Worm (Caenorhabditis elegans) whole organism, L3 larva: Measurements from ENCODE around the gene rpl-7A.
A peak's percentile ranks its signal among the peaks of the same experiment; 100 is the strongest.

Experiments
- R02D3.7 ChIP-seq: fragments of 150-350 bp; optimal IDR thresholded peaks from 2 replicates; lab custom pipeline; 2014; ENCODE audit warnings: missing biosample characterization, missing genetic modification characterization
- aly-2 ChIP-seq: fragments of 150-350 bp; optimal IDR thresholded peaks from 2 replicates; lab custom pipeline; 2014; ENCODE audit warnings: missing biosample characterization, missing genetic modification characterization
- ama-1 ChIP-seq: fragments of 150-350 bp; optimal IDR thresholded peaks from 2 replicates; lab custom pipeline; 2018
- ceh-16 ChIP-seq: sonication (generic microtip); optimal IDR thresholded peaks from 2 replicates; lab custom pipeline; 2017; ENCODE audit warnings: missing biosample characterization, missing genetic modification characterization
- ceh-28 ChIP-seq: fragments of 150-350 bp; optimal IDR thresholded peaks from 2 replicates; lab custom pipeline; 2014; ENCODE audit warnings: missing biosample characterization, missing genetic modification reagents, missing genetic modification characterization
- ceh-82 ChIP-seq: fragments of 150-350 bp; optimal IDR thresholded peaks from 2 replicates; lab custom pipeline; 2014; ENCODE audit warnings: missing biosample characterization, missing genetic modification characterization
- ceh-9 ChIP-seq: sonication (generic microtip); optimal IDR thresholded peaks from 2 replicates; lab custom pipeline; 2018; ENCODE audit warnings: missing biosample characterization, missing genetic modification characterization
- daf-12 ChIP-seq: fragments of 150-350 bp; optimal IDR thresholded peaks from 2 replicates; lab custom pipeline; 2014; ENCODE audit warnings: missing biosample characterization, missing genetic modification reagents, missing genetic modification characterization
- egl-5 ChIP-seq: fragments of 150-350 bp; optimal IDR thresholded peaks from 2 replicates; lab custom pipeline; 2017; ENCODE audit warnings: missing biosample characterization, missing genetic modification reagents, missing genetic modification characterization, inconsistent platforms
- elt-1 ChIP-seq: fragments of 150-350 bp; optimal IDR thresholded peaks from 2 replicates; lab custom pipeline; 2014; ENCODE audit warnings: missing biosample characterization, missing genetic modification characterization
- elt-3 ChIP-seq, 3 experiments: fragments of 150-350 bp in 1 of 3; sonication (generic microtip) in 2 of 3; optimal IDR thresholded peaks; 2 replicates in 2 of 3; 4 replicates in 1 of 3; lab custom pipeline; 2014 to 2017; ENCODE audit warnings: missing biosample characterization in 3 of 3, missing genetic modification characterization in 3 of 3
- eor-1 ChIP-seq, 2 experiments: fragments of 150-350 bp; optimal IDR thresholded peaks; 2 replicates each; lab custom pipeline; 2014 to 2018; ENCODE audit warnings: missing biosample characterization in 2 of 2, missing genetic modification characterization in 2 of 2
- fkh-10 ChIP-seq: sonication (generic microtip); optimal IDR thresholded peaks from 2 replicates; lab custom pipeline; 2017; ENCODE audit warnings: missing biosample characterization, missing genetic modification reagents, missing genetic modification characterization
- fkh-2 ChIP-seq: fragments of 150-350 bp; optimal IDR thresholded peaks from 2 replicates; lab custom pipeline; 2014; ENCODE audit warnings: missing biosample characterization, missing genetic modification reagents, missing genetic modification characterization
- fos-1 ChIP-seq: fragments of 150-350 bp; optimal IDR thresholded peaks from 2 replicates; lab custom pipeline; 2014; ENCODE audit warnings: missing biosample characterization, missing genetic modification characterization
- hmg-11 ChIP-seq: sonication (generic microtip); optimal IDR thresholded peaks from 2 replicates; lab custom pipeline; 2016; ENCODE audit warnings: missing genetic modification characterization, missing compliant biosample characterization
- jun-1 ChIP-seq: fragments of 150-350 bp; optimal IDR thresholded peaks from 2 replicates; lab custom pipeline; 2014; ENCODE audit warnings: missing biosample characterization, missing genetic modification reagents, missing genetic modification characterization
- lin-15B ChIP-seq: fragments of 150-350 bp; optimal IDR thresholded peaks from 2 replicates; lab custom pipeline; 2014; ENCODE audit warnings: missing biosample characterization, missing genetic modification characterization
- mml-1 ChIP-seq: fragments of 150-350 bp; sonication (generic microtip); optimal IDR thresholded peaks from 3 replicates; lab custom pipeline; 2014; ENCODE audit warnings: missing biosample characterization, missing genetic modification characterization
- nfya-1 ChIP-seq: sonication (generic microtip); optimal IDR thresholded peaks from 2 replicates; lab custom pipeline; 2017; ENCODE audit warnings: missing genetic modification characterization, mild to moderate bottlenecking, missing compliant biosample characterization, antibody characterized with exemption, moderate library complexity; ENCODE audit not compliant: insufficient read depth
- nhr-12 ChIP-seq: fragments of 150-350 bp; optimal IDR thresholded peaks from 2 replicates; lab custom pipeline; 2014; ENCODE audit warnings: missing biosample characterization, missing genetic modification characterization
- nhr-23 ChIP-seq: fragments of 150-350 bp; optimal IDR thresholded peaks from 2 replicates; lab custom pipeline; 2014; ENCODE audit warnings: missing biosample characterization, missing genetic modification reagents, missing genetic modification characterization
- nhr-237 ChIP-seq: fragments of 150-350 bp; optimal IDR thresholded peaks from 2 replicates; lab custom pipeline; 2014; ENCODE audit warnings: missing biosample characterization, missing genetic modification characterization
- nhr-25 ChIP-seq: sonication (generic microtip); optimal IDR thresholded peaks from 2 replicates; lab custom pipeline; 2017; ENCODE audit warnings: missing biosample characterization, missing genetic modification characterization
- nhr-28 ChIP-seq: fragments of 150-350 bp; optimal IDR thresholded peaks from 2 replicates; lab custom pipeline; 2014; ENCODE audit warnings: missing biosample characterization, missing genetic modification characterization
- nhr-43 ChIP-seq: sonication (generic microtip); optimal IDR thresholded peaks from 2 replicates; lab custom pipeline; 2016; ENCODE audit warnings: mild to moderate bottlenecking, missing genetic modification characterization, missing compliant biosample characterization; ENCODE audit not compliant: poor library complexity, severe bottlenecking
- nhr-67 ChIP-seq: fragments of 150-350 bp; optimal IDR thresholded peaks from 2 replicates; lab custom pipeline; 2014; ENCODE audit warnings: missing biosample characterization, missing genetic modification characterization
- nhr-77 ChIP-seq: fragments of 150-350 bp; optimal IDR thresholded peaks from 2 replicates; lab custom pipeline; 2014; ENCODE audit warnings: missing biosample characterization, missing genetic modification characterization
- pha-4 ChIP-seq: fragments of 150-350 bp; optimal IDR thresholded peaks from 2 replicates; lab custom pipeline; 2014; ENCODE audit warnings: missing biosample characterization, missing genetic modification reagents, missing genetic modification characterization
- pqm-1 ChIP-seq: fragments of 150-350 bp; optimal IDR thresholded peaks from 2 replicates; lab custom pipeline; 2017; ENCODE audit warnings: missing biosample characterization, missing genetic modification characterization, inconsistent platforms
- skn-1 ChIP-seq: fragments of 150-350 bp; optimal IDR thresholded peaks from 2 replicates; lab custom pipeline; 2014; ENCODE audit warnings: missing biosample characterization, missing genetic modification characterization
- tbx-2 ChIP-seq: sonication (generic microtip); optimal IDR thresholded peaks from 2 replicates; lab custom pipeline; 2016; ENCODE audit warnings: mild to moderate bottlenecking, missing genetic modification characterization, missing compliant biosample characterization
- unc-39 ChIP-seq: sonication (generic microtip); optimal IDR thresholded peaks from 4 replicates; lab custom pipeline; 2017; ENCODE audit warnings: missing biosample characterization, missing genetic modification characterization
- unc-62 ChIP-seq: fragments of 150-350 bp; sonication (generic microtip); optimal IDR thresholded peaks from 4 replicates; lab custom pipeline; 2014; ENCODE audit warnings: missing biosample characterization, missing genetic modification reagents, missing genetic modification characterization
- ztf-4 ChIP-seq: fragments of 150-350 bp; optimal IDR thresholded peaks from 2 replicates; lab custom pipeline; 2014; ENCODE audit warnings: missing biosample characterization, missing genetic modification characterization

rpl-7A gene

DNA sequence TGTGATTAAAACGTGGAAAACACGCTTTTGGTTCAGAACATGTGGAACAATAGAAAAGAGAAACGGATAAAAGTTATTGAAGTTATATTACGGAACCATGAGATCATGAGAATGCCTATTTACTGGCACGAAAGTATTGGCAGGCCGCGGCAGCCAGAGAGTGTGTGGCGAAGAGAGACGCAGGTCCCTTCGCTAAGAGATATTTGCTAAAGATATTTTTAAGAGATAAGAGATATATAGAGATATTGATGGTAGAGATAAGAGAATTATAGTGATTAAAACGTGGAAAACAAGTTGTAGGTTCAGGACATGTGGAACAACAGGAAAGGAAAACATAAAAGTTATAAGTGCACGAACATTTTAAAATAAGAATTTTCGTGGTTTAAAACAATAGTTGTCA is 47.4 kb upstream of the rpl-7A start:
- TF ChIP-seq ceh-82 (no peak), ceh-28 (tag; lab: Kevin White, UChicago) (no peak), nhr-23 (tag; lab: Kevin White, UChicago) (peak; percentile 20), elt-1 (peak; percentile 81), fkh-10 (GFP tag; lab: Kevin White, UChicago) (no peak), unc-62 (GFP tag; lab: Kevin White, UChicago) (no peak)

DNA sequence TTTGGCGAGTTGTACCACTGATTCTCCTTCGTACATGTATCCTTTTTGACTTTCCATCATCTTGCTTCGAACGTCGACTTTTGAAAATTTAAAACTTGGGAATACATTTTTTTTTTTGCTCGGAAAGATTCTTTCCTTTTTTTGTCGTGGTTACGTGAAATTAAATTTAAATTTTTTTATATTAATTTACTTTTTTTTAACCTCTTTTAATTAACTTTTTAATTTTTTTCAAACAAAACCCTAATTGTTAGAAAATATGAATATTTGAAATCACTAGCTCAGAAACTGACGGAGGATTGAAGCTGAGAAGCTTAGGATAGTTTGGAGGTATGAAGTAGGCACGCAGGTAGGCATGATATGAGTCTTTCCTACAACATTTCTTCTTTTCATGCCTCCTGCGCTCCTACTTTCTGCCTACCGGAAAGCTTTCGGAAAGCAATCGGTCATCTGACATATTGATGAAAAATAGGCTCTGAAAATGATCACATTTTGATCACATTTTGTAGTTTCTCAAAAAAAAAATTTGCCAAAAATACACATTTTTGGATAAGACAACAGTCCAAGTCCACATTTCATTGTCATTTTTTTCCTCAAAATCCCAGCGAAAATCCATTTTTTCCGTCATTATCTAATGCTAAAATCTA is 44.2 kb upstream of the rpl-7A start, which contains the start of the genes R08C7.8 and R08C7.4:
R08C7.8 (minus strand) TSS at position 101 of the 644 bp plus-strand sequence.
R08C7.4 (plus strand) TSS at position 594 of the 644 bp plus-strand sequence.
- no peak for TF ChIP-seq skn-1 (tag; lab: Kevin White, UChicago)
- TF ChIP-seq, all 47 proteins: peak for 0

DNA sequence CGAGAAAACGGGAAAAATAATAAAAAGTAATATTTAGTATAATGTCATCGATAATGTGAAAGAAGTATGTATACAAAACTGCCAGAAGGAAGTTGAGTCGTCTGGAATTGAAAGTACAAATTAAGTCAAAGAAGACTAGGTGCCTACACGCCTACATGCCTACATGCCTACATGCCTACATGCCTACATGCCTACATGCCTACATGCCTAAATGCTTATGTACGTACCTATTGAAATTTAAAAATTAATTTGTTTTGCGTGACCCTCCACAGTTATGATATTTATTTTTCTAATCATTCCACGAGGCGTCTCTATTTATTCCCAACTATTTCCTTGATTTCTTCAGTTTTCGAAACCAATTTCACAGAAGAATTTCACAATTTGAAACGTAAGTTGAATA is 39.5 kb upstream of the rpl-7A start, which contains the start of the genes str-185 and R08C7.5:
str-185 (minus strand) TSS at position 101 of the 400 bp plus-strand sequence.
R08C7.5 (plus strand) TSS at position 329 of the 400 bp plus-strand sequence.
- TF ChIP-seq skn-1 (tag; lab: Kevin White, UChicago) = no peak
- TF ChIP-seq egl-5 (tag; lab: Kevin White, UChicago) = no peak
- no peak for TF ChIP-seq nhr-25
- no peak for TF ChIP-seq pqm-1 (tag; lab: Kevin White, UChicago)
- TF ChIP-seq unc-62 (GFP tag; lab: Kevin White, UChicago) = no peak
- no peak for TF ChIP-seq nfya-1 (tag; lab: Kevin White, UChicago)
- TF ChIP-seq elt-3 (tag; optimal IDR thresholded peaks at IDR 0.05; lab: Kevin White, UChicago) = no peak
- no peak for TF ChIP-seq pha-4
- no peak for TF ChIP-seq eor-1 (tag; optimal IDR thresholded peaks at IDR 0.05; lab: Kevin White, UChicago)
- TF ChIP-seq tbx-2 (tag; lab: Kevin White, UChicago) = no peak
- TF ChIP-seq nhr-67 (tag; lab: Kevin White, UChicago) = no peak
- no peak for TF ChIP-seq nhr-43 (tag; lab: Kevin White, UChicago)

DNA sequence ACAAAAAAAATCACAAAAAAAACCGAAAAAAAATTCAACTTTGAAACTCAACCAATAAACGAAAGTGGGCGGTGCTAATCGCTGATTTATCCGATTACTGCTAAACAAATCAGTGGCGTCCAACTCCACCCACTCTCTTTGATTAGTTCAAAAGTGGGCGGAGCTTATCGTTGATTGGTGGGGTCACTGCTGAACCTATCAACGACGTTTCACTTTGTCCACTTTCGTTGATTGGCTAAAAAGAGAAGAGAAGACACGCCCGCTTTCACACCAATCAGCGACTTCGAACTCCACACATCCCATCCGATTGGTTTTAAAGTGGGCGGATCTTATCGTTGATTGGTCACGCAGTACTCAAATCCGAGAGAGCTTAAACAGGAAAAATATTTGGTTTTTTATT is 33.5 kb upstream of the rpl-7A start:
- TF ChIP-seq mml-1 (no peak), ceh-9 (tag; lab: Kevin White, UChicago) (no peak), aly-2 (tag; lab: Kevin White, UChicago) (no peak), lin-15B (peak; percentile 3), skn-1 (tag; lab: Kevin White, UChicago) (no peak), ceh-28 (tag; lab: Kevin White, UChicago) (no peak), nhr-67 (tag; lab: Kevin White, UChicago) (no peak), ztf-4 (tag; lab: Kevin White, UChicago) (no peak), fkh-2 (no peak), nhr-77 (tag; lab: Kevin White, UChicago) (no peak), ama-1 (lab: Kevin White, UChicago) (no peak), nfya-1 (tag; lab: Kevin White, UChicago) (peak; percentile 93), fos-1 (no peak), nhr-23 (tag; lab: Kevin White, UChicago) (no peak), eor-1 (tag; optimal IDR thresholded peaks at IDR 0.05; lab: Kevin White, UChicago) (no peak), jun-1 (tag; lab: Kevin White, UChicago) (no peak)

DNA sequence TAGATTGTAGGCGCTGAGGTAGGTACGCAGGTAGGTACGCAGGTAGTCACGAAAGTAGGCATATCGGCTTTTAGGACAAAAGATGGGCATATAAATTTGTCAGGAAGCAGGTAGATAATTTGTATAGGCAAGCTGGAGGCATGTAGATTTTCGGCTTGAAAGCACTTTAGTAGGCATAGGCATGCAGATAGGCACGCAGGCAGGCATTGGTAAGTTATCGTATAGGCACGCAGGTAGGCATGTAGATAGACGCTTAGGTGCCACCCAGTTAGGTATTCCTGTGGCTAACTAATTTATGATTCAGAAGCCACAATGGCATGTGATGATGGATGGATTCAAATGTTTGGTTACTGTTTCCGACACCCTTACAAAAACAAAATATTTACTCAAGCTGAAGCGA is 32.6 kb upstream of the rpl-7A start:
- TF ChIP-seq egl-5 (tag; lab: Kevin White, UChicago) = no peak
- TF ChIP-seq nhr-28 = no peak
- no peak for TF ChIP-seq daf-12 (tag; lab: Kevin White, UChicago)
- no peak for TF ChIP-seq unc-39 (tag; lab: Kevin White, UChicago)
- no peak for TF ChIP-seq R02D3.7 (tag; lab: Kevin White, UChicago)
- no peak for TF ChIP-seq nhr-237 (tag; lab: Kevin White, UChicago)
- TF ChIP-seq ceh-16 = no peak
- no peak for TF ChIP-seq nhr-43 (tag; lab: Kevin White, UChicago)
- no peak for TF ChIP-seq nhr-25
- no peak for TF ChIP-seq ceh-28 (tag; lab: Kevin White, UChicago)
- TF ChIP-seq nhr-12 (tag; lab: Kevin White, UChicago) = no peak
- TF ChIP-seq nfya-1 (tag; lab: Kevin White, UChicago) = no peak
- TF ChIP-seq hmg-11 (tag; lab: Kevin White, UChicago) = no peak
